Fruit fly (Drosophila melanogaster) S2 (cell line): Measurements from ENCODE around the gene Sfp24Bb.

Experiments
- CG8478 ChIP-seq: fragments of >200 bp; optimal IDR thresholded peaks from 2 replicates; lab custom pipeline; 2018
- CTCF ChIP-seq, 2 experiments: fragments of >200 bp; optimal IDR thresholded peaks; 2 replicates each; lab custom pipeline; 2018

Gene Sfp24Bb

dm6 chr2L:3696438-3696837, 26.9 kb upstream of the Sfp24Bb start, which contains the start of gene IM33:
Gene IM33 (minus strand): TSS chr2L:3696658.
- TF ChIP-seq CG8478 (lab: Kevin White, UChicago) (no peak), CTCF (optimal IDR thresholded peaks at IDR 0.05; lab: Kevin White, UChicago) (no peak)

dm6 chr2L:3695361-3695818, 25.8 kb upstream of the Sfp24Bb start, which contains the start of gene CG16713:
Gene CG16713 (minus strand): TSS chr2L:3695411.
- TF ChIP-seq CG8478 (lab: Kevin White, UChicago): no peak
- no peak for TF ChIP-seq CTCF (optimal IDR thresholded peaks at IDR 0.05; lab: Kevin White, UChicago)

DNA sequence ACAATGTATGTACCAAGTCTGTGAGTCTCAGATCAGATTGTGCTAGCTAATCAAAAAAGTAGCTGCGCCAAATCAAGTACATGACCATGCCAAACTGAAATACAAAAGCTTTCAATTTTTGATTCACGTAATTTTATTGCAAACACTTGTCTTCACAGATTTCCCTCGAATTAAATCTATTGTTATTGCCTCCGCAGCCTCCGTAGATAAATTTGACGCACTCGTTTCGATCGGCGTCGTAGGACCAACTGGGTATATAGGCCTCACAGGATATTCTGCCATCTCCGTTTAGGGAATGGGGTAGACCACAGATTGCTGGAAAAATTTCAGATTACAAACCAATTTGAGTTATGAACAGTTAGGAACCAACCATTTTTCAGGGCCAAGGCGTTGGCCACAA, 25.3 kb upstream of the Sfp24Bb start, which contains the start of gene CG43165:
CG43165 (minus strand) TSS at position 101 of the 400 bp plus-strand sequence.
- TF ChIP-seq CTCF (optimal IDR thresholded peaks at IDR 0.05; lab: Kevin White, UChicago): no peak
- TF ChIP-seq CG8478 (lab: Kevin White, UChicago): no peak

DNA sequence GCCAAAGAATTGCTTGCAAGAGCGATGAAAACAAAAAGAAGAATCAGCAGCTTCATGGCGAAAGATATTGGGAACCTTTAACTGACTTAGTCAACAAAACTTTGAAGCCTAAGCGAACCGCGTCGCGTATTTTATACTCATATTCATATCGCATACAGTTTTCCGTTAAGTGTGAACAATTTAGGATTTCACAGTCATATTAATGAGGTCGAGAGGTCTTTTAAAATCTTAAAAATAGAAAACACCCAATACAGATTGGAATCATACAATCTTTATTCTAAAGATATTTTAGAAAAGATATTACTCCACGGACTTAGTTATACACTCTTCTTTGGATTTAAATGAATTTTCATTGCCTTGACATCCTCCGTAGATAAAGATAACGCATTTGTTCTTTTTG, 24.2 kb upstream of the Sfp24Bb start, which contains the start of gene Acp24A4:
Acp24A4 (minus strand) TSS at position 101 of the 400 bp plus-strand sequence.
- TF ChIP-seq CG8478 (lab: Kevin White, UChicago) (no peak), CTCF (optimal IDR thresholded peaks at IDR 0.05; lab: Kevin White, UChicago) (no peak)

dm6 chr2L:3693082-3693481, 23.5 kb upstream of the Sfp24Bb start, which contains the start of gene CG3513:
Gene CG3513 (minus strand): TSS chr2L:3693182.
- TF ChIP-seq CTCF (optimal IDR thresholded peaks at IDR 0.05; lab: Kevin White, UChicago) (no peak), CG8478 (lab: Kevin White, UChicago) (no peak)

DNA sequence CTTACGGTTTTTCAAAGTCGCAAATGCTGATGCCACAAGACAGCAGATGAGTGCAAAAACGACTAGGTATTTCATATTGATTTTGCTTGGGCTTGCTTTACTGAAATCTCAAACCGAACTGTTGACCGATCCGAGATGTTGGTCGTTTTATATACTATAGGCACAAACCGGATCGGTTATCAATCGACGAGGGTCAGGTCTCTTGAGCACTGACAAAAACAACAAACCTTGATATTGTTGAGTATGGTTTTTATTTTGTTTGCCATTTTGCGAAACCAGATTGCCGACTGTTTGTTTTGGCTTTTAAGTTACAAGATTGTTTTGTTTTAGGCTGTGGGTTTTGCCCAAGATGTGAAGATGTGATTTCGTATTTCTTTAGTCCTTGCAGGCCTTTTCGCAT, 22.9 kb upstream of the Sfp24Bb start, which contains the start of gene CG16704:
CG16704 (minus strand) TSS at position 122 of the 400 bp plus-strand sequence.
- TF ChIP-seq CG8478 (lab: Kevin White, UChicago) (no peak), CTCF (optimal IDR thresholded peaks at IDR 0.05; lab: Kevin White, UChicago) (no peak)

- TF ChIP-seq CTCF (optimal IDR thresholded peaks at IDR 0.05; lab: Kevin White, UChicago) (no peak), CG8478 (lab: Kevin White, UChicago) (no peak)
Measured at dm6 chr2L:3685139-3685851, 15.7 kb upstream of the Sfp24Bb start.

- TF ChIP-seq CG8478 (lab: Kevin White, UChicago): no peak
- TF ChIP-seq CTCF (optimal IDR thresholded peaks at IDR 0.05; lab: Kevin White, UChicago): no peak
Measured at dm6 chr2L:3682489-3682888, 12.9 kb upstream of the Sfp24Bb start.

DNA sequence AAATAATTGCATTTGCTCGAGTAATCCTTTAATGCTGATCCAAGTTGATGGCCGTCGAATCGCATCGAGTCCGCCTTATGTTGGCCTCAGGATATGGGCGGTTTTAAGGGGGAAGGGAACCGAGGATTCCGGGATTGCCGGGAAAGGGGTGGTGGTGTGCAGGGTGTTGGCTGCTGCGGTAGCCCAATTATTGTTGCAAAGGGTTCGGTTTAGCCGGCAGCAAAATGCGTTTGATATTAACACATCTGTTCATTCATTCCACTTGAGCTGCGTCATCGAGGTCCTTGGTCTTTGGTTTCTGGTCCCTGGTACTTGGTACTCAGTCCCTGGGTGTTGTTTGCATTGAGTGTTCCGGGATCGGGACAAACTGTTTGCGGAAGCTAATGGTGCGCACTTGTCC, 11.8 kb upstream of the Sfp24Bb start:
- TF ChIP-seq CG8478 (lab: Kevin White, UChicago) (no peak), CTCF (optimal IDR thresholded peaks at IDR 0.05; lab: Kevin White, UChicago) (no peak)

dm6 chr2L:3675770-3676169, 6.2 kb upstream of the Sfp24Bb start:
- TF ChIP-seq CG8478 (lab: Kevin White, UChicago) (no peak), CTCF (optimal IDR thresholded peaks at IDR 0.05; lab: Kevin White, UChicago) (no peak)

dm6 chr2L:3670481-3670880, 906 bp upstream of the Sfp24Bb start, which contains the start of gene Sfp24Bc:
Gene Sfp24Bc (minus strand): TSS chr2L:3670581.
- TF ChIP-seq CTCF (optimal IDR thresholded peaks at IDR 0.05; lab: Kevin White, UChicago) (no peak), CG8478 (lab: Kevin White, UChicago) (no peak)

DNA sequence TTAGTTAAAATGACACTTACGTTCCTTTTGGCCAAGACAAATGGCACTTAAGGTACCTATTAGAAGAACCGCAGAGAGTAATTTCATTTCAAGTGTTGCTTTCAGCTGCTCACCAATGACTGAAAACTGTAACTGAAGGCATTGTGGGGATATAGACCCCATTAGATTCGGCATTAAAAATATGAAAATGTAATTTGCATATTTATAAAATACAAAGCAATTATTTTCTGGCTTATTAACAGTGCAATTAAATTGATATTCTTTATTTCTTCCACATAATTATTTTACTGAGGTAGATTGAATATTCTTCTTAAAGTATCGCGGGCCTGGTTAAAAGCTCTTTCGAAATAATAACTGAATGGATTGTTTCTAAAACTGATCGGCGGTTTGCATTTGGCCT, 541 bp downstream of the Sfp24Bb start, which contains the start of gene Sfp24Bd:
Sfp24Bd (minus strand) TSS at position 101 of the 400 bp plus-strand sequence.
- no peak for TF ChIP-seq CG8478 (lab: Kevin White, UChicago)
- TF ChIP-seq CTCF (optimal IDR thresholded peaks at IDR 0.05; lab: Kevin White, UChicago): no peak

DNA sequence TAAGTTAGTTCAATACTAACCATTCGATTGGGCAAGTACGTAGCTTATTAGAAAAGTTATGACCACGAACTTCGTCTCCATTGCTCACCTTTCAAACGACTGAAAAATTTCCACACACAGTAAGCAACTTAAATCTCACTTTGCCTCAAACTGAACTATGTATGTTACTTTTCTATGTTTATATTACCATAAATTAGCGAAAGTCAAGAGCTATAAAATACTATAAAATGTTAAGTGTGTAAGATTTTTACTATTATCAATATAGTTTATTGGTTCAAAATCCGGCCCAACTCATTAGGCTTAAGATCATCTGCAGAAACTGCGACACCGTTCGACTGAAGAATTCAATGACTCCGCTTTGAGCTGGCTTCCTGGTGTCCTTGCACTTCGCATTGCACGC, 1.1 kb downstream of the Sfp24Bb start, which contains the start of gene Sfp24Ba:
Sfp24Ba (minus strand) TSS at position 101 of the 400 bp plus-strand sequence.
- TF ChIP-seq CTCF (optimal IDR thresholded peaks at IDR 0.05; lab: Kevin White, UChicago) (no peak), CG8478 (lab: Kevin White, UChicago) (no peak)

dm6 chr2L:3662307-3662795, 7.2 kb downstream of the Sfp24Bb start, which contains the start of gene Drgx:
Gene Drgx (plus strand): TSS chr2L:3662745.
- TF ChIP-seq CTCF (optimal IDR thresholded peaks at IDR 0.05; lab: Kevin White, UChicago) (peak in 1 of 2 experiments; percentile 18), CG8478 (lab: Kevin White, UChicago) (no peak)
